Worm (Caenorhabditis elegans): ENCODE results near the gene edg-1.
A peak's percentile ranks its signal among the peaks of the same experiment; 100 is the strongest.

The edg-1 gene

ce11 chrIV:11306548-11306947, 14.1 kb upstream of the edg-1 start, which contains the start of gene B0035.13:
TSS of gene B0035.13 (minus strand) at chrIV:11306720.
- TF ChIP-seq fos-1 (tag; optimal IDR thresholded peaks at IDR 0.05) (peak; percentile 10), ceh-82 (tag; optimal IDR thresholded peaks at IDR 0.05) (no peak)

- TF ChIP-seq elt-3 (tag; optimal IDR thresholded peaks at IDR 0.05) (no peak), unc-39 (tag; optimal IDR thresholded peaks at IDR 0.05) (no peak), nhr-10 (tag; optimal IDR thresholded peaks at IDR 0.05) (no peak), ztf-1 (GFP tag; conservative IDR thresholded peaks at IDR 0.05) (no peak), mab-5 (tag; optimal IDR thresholded peaks at IDR 0.05) (no peak), zag-1 (tag; optimal IDR thresholded peaks at IDR 0.05) (no peak), nhr-129 (tag; optimal IDR thresholded peaks at IDR 0.05) (no peak), nhr-21 (tag; optimal IDR thresholded peaks at IDR 0.05) (no peak), C34F6.9 (tag; optimal IDR thresholded peaks at IDR 0.05) (no peak), nhr-23 (tag; optimal IDR thresholded peaks at IDR 0.05) (no peak), lsy-2 (tag; optimal IDR thresholded peaks at IDR 0.05) (no peak), ztf-11 (tag; optimal IDR thresholded peaks at IDR 0.05) (no peak), lin-11 (tag; optimal IDR thresholded peaks at IDR 0.05) (no peak), nhr-6 (tag; optimal IDR thresholded peaks at IDR 0.05) (no peak), fos-1 (tag; optimal IDR thresholded peaks at IDR 0.05) (no peak), lin-39 (tag; optimal IDR thresholded peaks at IDR 0.05) (no peak)
These were observed 12.8 kb upstream of the edg-1 start for ce11 chrIV:11307770-11308169.

- peak; percentile 27 for TF ChIP-seq sma-9 (GFP tag; optimal IDR thresholded peaks at IDR 0.05)
- no peak for TF ChIP-seq sma-9 (tag; optimal IDR thresholded peaks at IDR 0.05)
- no peak for TF ChIP-seq unc-62 (GFP tag; optimal IDR thresholded peaks at IDR 0.05)
- TF ChIP-seq crh-2 (tag; optimal IDR thresholded peaks at IDR 0.05): peak; percentile 6
- peak; percentile 41 for TF ChIP-seq lin-13 (GFP tag; optimal IDR thresholded peaks at IDR 0.05)
- TF ChIP-seq F13H6.1 (tag; optimal IDR thresholded peaks at IDR 0.05): peak; percentile 43
- no peak for TF ChIP-seq sem-4 (tag; optimal IDR thresholded peaks at IDR 0.05)
- peak in 1 of 2 experiments; percentile 49 for TF ChIP-seq lsy-2 (tag; optimal IDR thresholded peaks at IDR 0.05)
- TF ChIP-seq C34F6.9 (tag; optimal IDR thresholded peaks at IDR 0.05): peak; percentile 57
- TF ChIP-seq fos-1 (tag; optimal IDR thresholded peaks at IDR 0.05): peak; percentile 4
- peak; percentile 43 for TF ChIP-seq nhr-129 (tag; optimal IDR thresholded peaks at IDR 0.05)
- TF ChIP-seq unc-55 (GFP tag; optimal IDR thresholded peaks at IDR 0.05): peak; percentile 56
- TF ChIP-seq sma-3 (GFP tag; optimal IDR thresholded peaks at IDR 0.05): no peak
These were observed 10.0 kb upstream of the edg-1 start, which contains the start of gene znf-207 for ce11 chrIV:11310624-11311023. TSS of gene znf-207 (plus strand) at chrIV:11310972.

- no peak for TF ChIP-seq C34F6.9 (tag; optimal IDR thresholded peaks at IDR 0.05)
- no peak for TF ChIP-seq elt-1 (tag; optimal IDR thresholded peaks at IDR 0.05)
- TF ChIP-seq peb-1 (tag; optimal IDR thresholded peaks at IDR 0.05): no peak
- no peak for TF ChIP-seq nhr-21 (tag; optimal IDR thresholded peaks at IDR 0.05)
- no peak for TF ChIP-seq lsy-2 (tag; optimal IDR thresholded peaks at IDR 0.05)
These were observed 9.1 kb upstream of the edg-1 start for ce11 chrIV:11311484-11311883.

ce11 chrIV:11313880-11314279, 6.7 kb upstream of the edg-1 start, which contains the start of gene dnj-2:
TSS of gene dnj-2 (minus strand) at chrIV:11313980.
- TF ChIP-seq nhr-25 (tag; optimal IDR thresholded peaks at IDR 0.05) (no peak), nhr-237 (tag; optimal IDR thresholded peaks at IDR 0.05) (no peak), crh-2 (tag; optimal IDR thresholded peaks at IDR 0.05) (no peak), mbf-1 (tag; optimal IDR thresholded peaks at IDR 0.05) (no peak), peb-1 (tag; optimal IDR thresholded peaks at IDR 0.05) (no peak)

- no peak for TF ChIP-seq R02D3.7 (tag; optimal IDR thresholded peaks at IDR 0.05)
- no peak for TF ChIP-seq ztf-11 (tag; optimal IDR thresholded peaks at IDR 0.05)
- peak; percentile 1 to 79 for TF ChIP-seq lsy-2 (tag; optimal IDR thresholded peaks at IDR 0.05)
- no peak for TF ChIP-seq nhr-129 (tag; optimal IDR thresholded peaks at IDR 0.05)
- TF ChIP-seq lin-39 (tag; optimal IDR thresholded peaks at IDR 0.05): no peak
- no peak for TF ChIP-seq ceh-16 (tag; optimal IDR thresholded peaks at IDR 0.05)
- no peak for TF ChIP-seq ama-1 (optimal IDR thresholded peaks at IDR 0.05)
- no peak for TF ChIP-seq ztf-4 (tag; optimal IDR thresholded peaks at IDR 0.05)
- no peak for TF ChIP-seq alr-1 (tag; optimal IDR thresholded peaks at IDR 0.05)
- TF ChIP-seq fos-1 (tag; optimal IDR thresholded peaks at IDR 0.05): no peak
- TF ChIP-seq sem-4 (tag; optimal IDR thresholded peaks at IDR 0.05): peak; percentile 53
- peak; percentile 38 for TF ChIP-seq gmeb-1 (tag; optimal IDR thresholded peaks at IDR 0.05)
- no peak for TF ChIP-seq nhr-21 (tag; optimal IDR thresholded peaks at IDR 0.05)
- TF ChIP-seq unc-62 (GFP tag; optimal IDR thresholded peaks at IDR 0.05): no peak
- no peak for TF ChIP-seq elt-1 (tag; optimal IDR thresholded peaks at IDR 0.05)
- TF ChIP-seq elt-3 (tag; optimal IDR thresholded peaks at IDR 0.05): no peak
- no peak for TF ChIP-seq aly-2 (tag; optimal IDR thresholded peaks at IDR 0.05)
- TF ChIP-seq peb-1 (tag; optimal IDR thresholded peaks at IDR 0.05): no peak
- TF ChIP-seq nhr-11 (tag; optimal IDR thresholded peaks at IDR 0.05): no peak
- TF ChIP-seq nhr-23 (tag; optimal IDR thresholded peaks at IDR 0.05): no peak
- no peak for TF ChIP-seq blmp-1 (tag; optimal IDR thresholded peaks at IDR 0.05; ENCODE audit: insufficient read depth)
- no peak for TF ChIP-seq mdl-1 (tag; optimal IDR thresholded peaks at IDR 0.05)
- no peak for TF ChIP-seq Y55F3AM.14 (GFP tag; optimal IDR thresholded peaks at IDR 0.05)
- no peak for TF ChIP-seq mab-5 (tag; optimal IDR thresholded peaks at IDR 0.05)
- no peak for TF ChIP-seq nhr-12 (tag; optimal IDR thresholded peaks at IDR 0.05)
These were observed 5.7 kb upstream of the edg-1 start, which contains the start of the genes B0035.3, B0035.22 and pfd-4 for ce11 chrIV:11314885-11315284. TSS of gene B0035.3 (minus strand) at chrIV:11314998. TSS of gene B0035.22 (plus strand) at chrIV:11315153. TSS of gene pfd-4 (plus strand) at chrIV:11315207.

All from whole organism, L2 larva.